Worm (Caenorhabditis elegans) whole organism, young adult: ENCODE measurements around the gene ser-2.

Experiments
- B0261.1 ChIP-seq: sonication (generic microtip); optimal IDR thresholded peaks from 2 replicates; lab custom pipeline; 2016; ENCODE audit warnings: mild to moderate bottlenecking, missing genetic modification characterization, moderate library complexity, missing compliant biosample characterization
- ama-1 ChIP-seq, 3 experiments: fragments of 150-350 bp in 1 of 3; sonication (generic microtip) in 2 of 3; optimal IDR thresholded peaks; 2 replicates each; lab custom pipeline; 2014 to 2018; ENCODE audit warnings: missing biosample characterization in 2 of 3, missing genetic modification characterization in 2 of 3, missing genetic modification reagents in 2 of 3
- cebp-2 ChIP-seq: fragments of 200-800 bp; sonication (Bioruptor generic); IDR thresholded peaks from 2 replicates; pipeline ENCODE4 v1.3.6; 2022; ENCODE audit warnings: missing genetic modification characterization, missing compliant biosample characterization
- hlh-26 ChIP-seq: fragments of 200-800 bp; sonication (Bioruptor generic); conservative IDR thresholded peaks from 2 replicates; pipeline ENCODE4 v1.3.6; 2022; ENCODE audit warnings: missing genetic modification reagents, missing genetic modification characterization, missing compliant biosample characterization
- lin-54 ChIP-seq: fragments of 200-800 bp; sonication (Bioruptor generic); optimal IDR thresholded peaks from 2 replicates; lab custom pipeline; 2018; ENCODE audit warnings: mild to moderate bottlenecking, missing genetic modification characterization, missing compliant biosample characterization
- pha-4 ChIP-seq: fragments of 150-350 bp; sonication (generic microtip); optimal IDR thresholded peaks from 2 replicates; lab custom pipeline; 2014; ENCODE audit warnings: missing biosample characterization, missing genetic modification reagents, missing genetic modification characterization
- sea-2 ChIP-seq: fragments of 200-800 bp; sonication (Bioruptor generic); IDR thresholded peaks from 2 replicates; pipeline ENCODE4 v1.3.6; 2022; ENCODE audit warnings: missing genetic modification characterization, missing compliant biosample characterization
- snpc-1.1 ChIP-seq: sonication (generic microtip); optimal IDR thresholded peaks from 2 replicates; lab custom pipeline; 2017; ENCODE audit warnings: missing genetic modification characterization, mild to moderate bottlenecking, missing compliant biosample characterization, antibody characterized with exemption, moderate library complexity, missing genotype, missing genetic modification reagents; ENCODE audit not compliant: insufficient read depth
- snpc-4 ChIP-seq, 5 experiments: fragments of 150-350 bp in 1 of 5; sonication (generic microtip) in 4 of 5; optimal IDR thresholded peaks; 2 replicates each; lab custom pipeline; 2014 to 2018; ENCODE audit warnings: missing genetic modification characterization in 5 of 5, missing biosample characterization in 3 of 5, antibody characterized with exemption in 2 of 5, mild to moderate bottlenecking in 2 of 5, missing compliant biosample characterization in 2 of 5, missing genotype in 2 of 5, moderate library complexity in 2 of 5, missing genetic modification reagents in 1 of 5
- somi-1 ChIP-seq: fragments of 200-800 bp; sonication (Bioruptor generic); optimal IDR thresholded peaks from 2 replicates; lab custom pipeline; 2018; ENCODE audit warnings: mild to moderate bottlenecking, missing genetic modification characterization, missing compliant biosample characterization
- unc-130 ChIP-seq: sonication (generic microtip); optimal IDR thresholded peaks from 2 replicates; lab custom pipeline; 2016; ENCODE audit warnings: missing genetic modification reagents, missing genetic modification characterization, missing compliant biosample characterization
- ztf-26 ChIP-seq: sonication (generic microtip); optimal IDR thresholded peaks from 2 replicates; lab custom pipeline; 2017; ENCODE audit warnings: missing genetic modification characterization, missing compliant biosample characterization

- TF ChIP-seq sea-2 (no peak), snpc-1.1 (tag; lab: Kevin White, UChicago) (no peak), ztf-26 (no peak), cebp-2 (GFP tag; lab: Robert Waterston, UW) (no peak), B0261.1 (tag; lab: Kevin White, UChicago) (no peak), lin-54 (GFP tag; lab: Kevin White, UChicago) (no peak), unc-130 (no peak), snpc-4 (GFP tag; optimal IDR thresholded peaks at IDR 0.05; lab: Kevin White, UChicago) (no peak), snpc-4 (tag; optimal IDR thresholded peaks at IDR 0.05; lab: Kevin White, UChicago) (no peak), ama-1 (optimal IDR thresholded peaks at IDR 0.05; lab: Kevin White, UChicago) (no peak), ama-1 (GFP tag; optimal IDR thresholded peaks at IDR 0.05; lab: Kevin White, UChicago) (no peak), somi-1 (no peak), pha-4 (tag; lab: Kevin White, UChicago) (no peak), hlh-26 (GFP tag; lab: Robert Waterston, UW) (no peak)
These were observed 19.0 kb upstream of the ser-2 start for ce11 chrX:15321791-15322190.
